Worm (Caenorhabditis elegans) whole organism, L3 larva: Measurements from ENCODE around the gene F13A7.7.
A peak's percentile ranks its signal among the peaks of the same experiment; 100 is the strongest.

Experiments
- R02D3.7 ChIP-seq: fragments of 150-350 bp; optimal IDR thresholded peaks from 2 replicates; lab custom pipeline; 2014; ENCODE audit warnings: missing biosample characterization, missing genetic modification characterization
- aly-2 ChIP-seq: fragments of 150-350 bp; optimal IDR thresholded peaks from 2 replicates; lab custom pipeline; 2014; ENCODE audit warnings: missing biosample characterization, missing genetic modification characterization
- ceh-28 ChIP-seq: fragments of 150-350 bp; optimal IDR thresholded peaks from 2 replicates; lab custom pipeline; 2014; ENCODE audit warnings: missing biosample characterization, missing genetic modification reagents, missing genetic modification characterization
- ceh-82 ChIP-seq: fragments of 150-350 bp; optimal IDR thresholded peaks from 2 replicates; lab custom pipeline; 2014; ENCODE audit warnings: missing biosample characterization, missing genetic modification characterization
- daf-12 ChIP-seq: fragments of 150-350 bp; optimal IDR thresholded peaks from 2 replicates; lab custom pipeline; 2014; ENCODE audit warnings: missing biosample characterization, missing genetic modification reagents, missing genetic modification characterization
- egl-5 ChIP-seq: fragments of 150-350 bp; optimal IDR thresholded peaks from 2 replicates; lab custom pipeline; 2017; ENCODE audit warnings: missing biosample characterization, missing genetic modification reagents, missing genetic modification characterization, inconsistent platforms
- elt-1 ChIP-seq: fragments of 150-350 bp; optimal IDR thresholded peaks from 2 replicates; lab custom pipeline; 2014; ENCODE audit warnings: missing biosample characterization, missing genetic modification characterization
- elt-2 ChIP-seq: sonication (generic microtip); optimal IDR thresholded peaks from 2 replicates; lab custom pipeline; 2016; ENCODE audit warnings: missing genetic modification reagents, mild to moderate bottlenecking, missing genetic modification characterization, missing compliant biosample characterization
- elt-3 ChIP-seq, 3 experiments: fragments of 150-350 bp in 1 of 3; sonication (generic microtip) in 2 of 3; optimal IDR thresholded peaks; 2 replicates in 2 of 3; 4 replicates in 1 of 3; lab custom pipeline; 2014 to 2017; ENCODE audit warnings: missing biosample characterization in 3 of 3, missing genetic modification characterization in 3 of 3
- fkh-10 ChIP-seq: sonication (generic microtip); optimal IDR thresholded peaks from 2 replicates; lab custom pipeline; 2017; ENCODE audit warnings: missing biosample characterization, missing genetic modification reagents, missing genetic modification characterization
- fkh-2 ChIP-seq: fragments of 150-350 bp; optimal IDR thresholded peaks from 2 replicates; lab custom pipeline; 2014; ENCODE audit warnings: missing biosample characterization, missing genetic modification reagents, missing genetic modification characterization
- fos-1 ChIP-seq: fragments of 150-350 bp; optimal IDR thresholded peaks from 2 replicates; lab custom pipeline; 2014; ENCODE audit warnings: missing biosample characterization, missing genetic modification characterization
- hmg-11 ChIP-seq: sonication (generic microtip); optimal IDR thresholded peaks from 2 replicates; lab custom pipeline; 2016; ENCODE audit warnings: missing genetic modification characterization, missing compliant biosample characterization
- jun-1 ChIP-seq: fragments of 150-350 bp; optimal IDR thresholded peaks from 2 replicates; lab custom pipeline; 2014; ENCODE audit warnings: missing biosample characterization, missing genetic modification reagents, missing genetic modification characterization
- lin-15B ChIP-seq: fragments of 150-350 bp; optimal IDR thresholded peaks from 2 replicates; lab custom pipeline; 2014; ENCODE audit warnings: missing biosample characterization, missing genetic modification characterization
- lin-39 ChIP-seq: fragments of 150-350 bp; optimal IDR thresholded peaks from 2 replicates; lab custom pipeline; 2018; ENCODE audit warnings: missing biosample characterization, missing genetic modification reagents, missing genetic modification characterization
- lsy-12 ChIP-seq: sonication (generic microtip); optimal IDR thresholded peaks from 2 replicates; lab custom pipeline; 2016; ENCODE audit warnings: mild to moderate bottlenecking, missing genetic modification characterization, missing compliant biosample characterization
- nfya-1 ChIP-seq: sonication (generic microtip); optimal IDR thresholded peaks from 2 replicates; lab custom pipeline; 2017; ENCODE audit warnings: missing genetic modification characterization, mild to moderate bottlenecking, missing compliant biosample characterization, antibody characterized with exemption, moderate library complexity; ENCODE audit not compliant: insufficient read depth
- nhr-11 ChIP-seq: fragments of 150-350 bp; optimal IDR thresholded peaks from 2 replicates; lab custom pipeline; 2014; ENCODE audit warnings: missing biosample characterization, missing genetic modification characterization
- nhr-12 ChIP-seq: fragments of 150-350 bp; optimal IDR thresholded peaks from 2 replicates; lab custom pipeline; 2014; ENCODE audit warnings: missing biosample characterization, missing genetic modification characterization
- nhr-23 ChIP-seq: fragments of 150-350 bp; optimal IDR thresholded peaks from 2 replicates; lab custom pipeline; 2014; ENCODE audit warnings: missing biosample characterization, missing genetic modification reagents, missing genetic modification characterization
- nhr-237 ChIP-seq: fragments of 150-350 bp; optimal IDR thresholded peaks from 2 replicates; lab custom pipeline; 2014; ENCODE audit warnings: missing biosample characterization, missing genetic modification characterization
- nhr-28 ChIP-seq: fragments of 150-350 bp; optimal IDR thresholded peaks from 2 replicates; lab custom pipeline; 2014; ENCODE audit warnings: missing biosample characterization, missing genetic modification characterization
- nhr-43 ChIP-seq: sonication (generic microtip); optimal IDR thresholded peaks from 2 replicates; lab custom pipeline; 2016; ENCODE audit warnings: mild to moderate bottlenecking, missing genetic modification characterization, missing compliant biosample characterization; ENCODE audit not compliant: poor library complexity, severe bottlenecking
- nhr-77 ChIP-seq: fragments of 150-350 bp; optimal IDR thresholded peaks from 2 replicates; lab custom pipeline; 2014; ENCODE audit warnings: missing biosample characterization, missing genetic modification characterization
- pha-4 ChIP-seq: fragments of 150-350 bp; optimal IDR thresholded peaks from 2 replicates; lab custom pipeline; 2014; ENCODE audit warnings: missing biosample characterization, missing genetic modification reagents, missing genetic modification characterization
- pqm-1 ChIP-seq: fragments of 150-350 bp; optimal IDR thresholded peaks from 2 replicates; lab custom pipeline; 2017; ENCODE audit warnings: missing biosample characterization, missing genetic modification characterization, inconsistent platforms
- sea-2 ChIP-seq: fragments of 150-350 bp; sonication (generic microtip); optimal IDR thresholded peaks from 4 replicates; lab custom pipeline; 2014; ENCODE audit warnings: missing biosample characterization, missing genetic modification reagents, missing genetic modification characterization
- skn-1 ChIP-seq: fragments of 150-350 bp; optimal IDR thresholded peaks from 2 replicates; lab custom pipeline; 2014; ENCODE audit warnings: missing biosample characterization, missing genetic modification characterization
- snpc-4 ChIP-seq: fragments of 150-350 bp; optimal IDR thresholded peaks from 2 replicates; lab custom pipeline; 2014; ENCODE audit warnings: missing biosample characterization, missing genetic modification characterization
- tbx-2 ChIP-seq: sonication (generic microtip); optimal IDR thresholded peaks from 2 replicates; lab custom pipeline; 2016; ENCODE audit warnings: mild to moderate bottlenecking, missing genetic modification characterization, missing compliant biosample characterization
- unc-62 ChIP-seq: fragments of 150-350 bp; sonication (generic microtip); optimal IDR thresholded peaks from 4 replicates; lab custom pipeline; 2014; ENCODE audit warnings: missing biosample characterization, missing genetic modification reagents, missing genetic modification characterization
- ztf-4 ChIP-seq: fragments of 150-350 bp; optimal IDR thresholded peaks from 2 replicates; lab custom pipeline; 2014; ENCODE audit warnings: missing biosample characterization, missing genetic modification characterization

Gene F13A7.7

DNA sequence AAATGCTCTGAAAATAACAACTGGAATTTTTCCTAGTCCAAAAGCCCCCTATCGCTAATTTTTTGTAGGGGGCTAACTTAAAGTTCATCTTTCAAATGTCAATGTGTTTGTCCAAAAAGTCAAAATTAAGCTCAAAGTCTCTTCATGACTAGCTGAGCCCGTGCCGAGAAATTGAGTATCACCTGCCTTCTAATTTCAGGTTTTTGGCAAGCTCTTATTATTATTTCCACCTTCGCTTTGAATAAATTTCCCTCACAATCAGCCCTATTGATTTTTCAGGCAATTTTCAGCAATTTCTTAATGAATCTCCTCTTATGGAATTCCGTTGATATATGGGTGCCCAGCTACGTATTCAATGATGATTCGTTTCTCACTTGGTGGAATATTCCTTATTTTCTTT is 15.8 kb upstream of the F13A7.7 start, which contains the start of gene sre-36:
TSS of gene sre-36 (plus strand) at position 301 of the 400 bp plus-strand sequence.
- no peak for TF ChIP-seq nhr-28 (tag; lab: Kevin White, UChicago)
- TF ChIP-seq R02D3.7: no peak
- no peak for TF ChIP-seq lin-15B (tag; lab: Kevin White, UChicago)
- no peak for TF ChIP-seq nfya-1 (tag; lab: Kevin White, UChicago)
- no peak for TF ChIP-seq nhr-23 (tag; lab: Kevin White, UChicago)

- TF ChIP-seq egl-5 (no peak), nfya-1 (tag; lab: Kevin White, UChicago) (no peak), tbx-2 (tag; lab: Kevin White, UChicago) (no peak), nhr-43 (tag; lab: Kevin White, UChicago) (no peak)
These were observed 12.1 kb upstream of the F13A7.7 start, which contains the start of gene F13A7.12 for ce11 chrV:16395739-16396138. Gene F13A7.12 (plus strand): TSS chrV:16396039.

DNA sequence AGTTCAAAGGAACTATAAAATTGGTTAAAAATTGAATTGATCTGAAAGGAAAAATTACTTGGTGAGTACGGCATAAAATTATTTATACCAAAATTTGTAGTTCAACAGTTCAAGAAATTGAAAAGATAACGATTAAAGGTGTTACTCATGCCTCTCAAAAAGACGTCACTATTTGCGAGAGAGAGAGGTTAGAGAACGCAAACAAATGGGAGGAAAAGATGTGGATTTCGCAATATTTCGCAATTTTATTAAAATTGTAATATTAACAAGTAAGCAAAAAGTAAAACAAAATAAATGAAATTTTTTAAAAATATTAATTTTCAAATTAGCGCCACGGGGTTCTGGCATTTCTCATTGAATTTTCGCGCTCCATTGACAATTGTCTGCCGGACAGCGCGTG is 11.5 kb upstream of the F13A7.7 start, which contains the start of gene F13A7.11:
TSS of gene F13A7.11 (minus strand) at position 174 of the 400 bp plus-strand sequence.
- TF ChIP-seq ztf-4 (tag; lab: Kevin White, UChicago) (no peak), snpc-4 (tag; lab: Kevin White, UChicago) (no peak), daf-12 (no peak), nhr-11 (tag; lab: Kevin White, UChicago) (no peak), nhr-77 (tag; lab: Kevin White, UChicago) (no peak), ceh-28 (tag; lab: Kevin White, UChicago) (peak; percentile 8), lin-39 (no peak), pqm-1 (tag; lab: Kevin White, UChicago) (peak; percentile 86), pha-4 (peak; percentile 46), hmg-11 (peak; percentile 1), skn-1 (no peak), elt-1 (no peak), fkh-2 (tag; lab: Kevin White, UChicago) (no peak), fkh-10 (GFP tag; lab: Kevin White, UChicago) (no peak), nhr-23 (tag; lab: Kevin White, UChicago) (peak; percentile 23), lin-15B (tag; lab: Kevin White, UChicago) (no peak), elt-2 (tag; lab: Kevin White, UChicago) (peak; percentile 74), jun-1 (tag; lab: Kevin White, UChicago) (peak; percentile 36)
- TF ChIP-seq, all 47 proteins: peak for 7

DNA sequence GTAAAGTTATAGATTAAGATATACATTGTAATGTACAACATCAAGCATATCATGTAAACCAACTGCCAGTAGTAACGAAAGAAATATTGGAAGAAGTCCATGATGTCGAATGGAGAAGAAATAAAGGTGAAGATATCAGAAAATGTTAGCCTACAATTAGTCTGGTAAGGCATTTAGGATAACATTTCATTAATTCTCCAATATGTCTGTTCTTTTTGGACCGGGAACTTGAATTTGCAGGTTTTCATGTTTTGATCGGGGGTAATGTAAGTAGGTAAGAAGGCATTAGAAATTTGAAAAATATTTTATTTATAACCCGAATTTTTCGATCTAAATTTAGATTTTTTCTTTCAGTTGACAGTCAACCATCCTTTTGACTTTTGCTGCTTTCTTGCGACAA is 10.1 kb upstream of the F13A7.7 start, which contains the start of gene srd-63:
TSS of gene srd-63 (minus strand) at position 101 of the 400 bp plus-strand sequence.
- TF ChIP-seq unc-62 (GFP tag; lab: Kevin White, UChicago) (no peak), fos-1 (no peak), lsy-12 (tag; lab: Kevin White, UChicago) (no peak), snpc-4 (tag; lab: Kevin White, UChicago) (no peak), elt-3 (tag; optimal IDR thresholded peaks at IDR 0.05; lab: Kevin White, UChicago) (no peak), sea-2 (GFP tag; lab: Kevin White, UChicago) (no peak), R02D3.7 (no peak), ceh-82 (tag; lab: Kevin White, UChicago) (no peak), nhr-28 (tag; lab: Kevin White, UChicago) (no peak), ceh-28 (tag; lab: Kevin White, UChicago) (no peak), lin-15B (tag; lab: Kevin White, UChicago) (no peak), nhr-12 (tag; lab: Kevin White, UChicago) (no peak), nfya-1 (tag; lab: Kevin White, UChicago) (no peak), aly-2 (tag; lab: Kevin White, UChicago) (no peak), daf-12 (no peak)
- TF ChIP-seq, all 47 proteins: peak for 0

DNA sequence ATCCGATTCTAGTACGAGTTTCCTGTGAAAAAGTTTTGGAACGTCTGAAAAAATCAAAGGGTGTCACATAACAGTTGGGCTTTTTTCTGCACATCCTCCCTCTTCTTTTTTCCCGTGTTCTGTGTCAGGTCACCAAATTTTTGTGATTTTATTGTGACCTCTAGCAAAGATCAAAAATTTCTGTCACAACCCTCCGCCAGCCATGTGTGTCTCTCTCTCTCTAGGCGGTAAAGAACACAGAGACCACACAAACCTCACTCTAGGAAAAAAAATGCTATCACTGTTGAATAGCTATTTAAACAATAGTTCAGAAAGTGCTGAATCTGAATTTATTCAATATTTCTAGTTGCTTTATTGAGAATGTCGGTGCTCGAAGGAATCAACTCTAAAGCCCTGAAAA is 7.0 kb upstream of the F13A7.7 start, which contains the start of gene gst-44:
TSS of gene gst-44 (plus strand) at position 237 of the 400 bp plus-strand sequence.
- TF ChIP-seq tbx-2 (tag; lab: Kevin White, UChicago) (no peak), nhr-237 (tag; lab: Kevin White, UChicago) (no peak), pqm-1 (tag; lab: Kevin White, UChicago) (peak; percentile 30), elt-2 (tag; lab: Kevin White, UChicago) (peak; percentile 39)
